Fruit fly (Drosophila melanogaster) whole organism: ENCODE measurements around the gene E2f1.

ENCODE experiments used
- CG8478 ChIP-seq: fragments of >200 bp; optimal IDR thresholded peaks from 2 replicates; lab custom pipeline; 2018; ENCODE audit warnings: inconsistent platforms
- EcR ChIP-seq, 2 experiments: fragments of >200 bp; optimal IDR thresholded peaks; 2 replicates each; lab custom pipeline; 2017; ENCODE audit warnings: missing biosample characterization in 2 of 2, missing genetic modification characterization in 2 of 2, missing genetic modification reagents in 2 of 2

- no peak for TF ChIP-seq EcR (GFP tag; optimal IDR thresholded peaks at IDR 0.05; lab: Kevin White, UChicago)
- TF ChIP-seq CG8478 = no peak
These were observed 31.1 kb downstream of the E2f1 start for dm6 chr3R:21629373-21630145.
